Worm (Caenorhabditis elegans) whole organism, mixed stage, embryonic: Measurements from ENCODE around the gene pat-3.

Source experiments
- M03D4.4 ChIP-seq: sonication (generic microtip); optimal IDR thresholded peaks from 2 replicates; lab custom pipeline; 2017; ENCODE audit warnings: mild to moderate bottlenecking, missing genetic modification characterization, missing compliant biosample characterization
- bed-3 ChIP-seq: fragments of 200-800 bp; sonication (Bioruptor generic); optimal IDR thresholded peaks from 3 replicates; lab custom pipeline; 2018; ENCODE audit warnings: mild to moderate bottlenecking, missing genetic modification characterization, moderate library complexity, missing compliant biosample characterization
- blmp-1 ChIP-seq: fragments of 150-350 bp; optimal IDR thresholded peaks from 2 replicates; lab custom pipeline; 2014; ENCODE audit warnings: missing biosample characterization, missing genetic modification characterization
- ceh-39 ChIP-seq: fragments of 150-350 bp; optimal IDR thresholded peaks from 2 replicates; lab custom pipeline; 2014; ENCODE audit warnings: missing biosample characterization, missing genetic modification characterization
- ceh-43 ChIP-seq: fragments of 200-800 bp; sonication (Bioruptor generic); optimal IDR thresholded peaks from 2 replicates; lab custom pipeline; 2018; ENCODE audit warnings: mild to moderate bottlenecking, missing genetic modification characterization, moderate library complexity, missing compliant biosample characterization
- ceh-83 ChIP-seq: fragments of 200-800 bp; sonication (Bioruptor generic); optimal IDR thresholded peaks from 2 replicates; lab custom pipeline; 2018; ENCODE audit warnings: mild to moderate bottlenecking, missing genetic modification characterization, missing compliant biosample characterization
- ces-1 ChIP-seq: fragments of 150-350 bp; optimal IDR thresholded peaks from 2 replicates; lab custom pipeline; 2014; ENCODE audit warnings: missing biosample characterization, missing genetic modification reagents, missing genetic modification characterization
- drap-1 ChIP-seq: fragments of 200-800 bp; sonication (Bioruptor generic); optimal IDR thresholded peaks from 3 replicates; lab custom pipeline; 2018; ENCODE audit warnings: mild to moderate bottlenecking, missing genetic modification characterization, missing compliant biosample characterization
- elt-1 ChIP-seq: sonication (generic microtip); optimal IDR thresholded peaks from 2 replicates; lab custom pipeline; 2017; ENCODE audit warnings: missing genetic modification characterization, mild to moderate bottlenecking, missing compliant biosample characterization, antibody characterized with exemption, moderate library complexity, borderline replicate concordance; ENCODE audit not compliant: insufficient read depth
- elt-3 ChIP-seq: fragments of 150-350 bp; optimal IDR thresholded peaks from 2 replicates; lab custom pipeline; 2014; ENCODE audit warnings: missing biosample characterization, missing genetic modification characterization
- flh-1 ChIP-seq: fragments of 200-800 bp; sonication (Bioruptor generic); optimal IDR thresholded peaks from 2 replicates; lab custom pipeline; 2018; ENCODE audit warnings: mild to moderate bottlenecking, missing genetic modification characterization, moderate library complexity, missing compliant biosample characterization
- ham-2 ChIP-seq: fragments of 200-800 bp; sonication (Bioruptor generic); optimal IDR thresholded peaks from 2 replicates; lab custom pipeline; 2018; ENCODE audit warnings: mild to moderate bottlenecking, missing genetic modification characterization, missing compliant biosample characterization
- hlh-1 ChIP-seq: fragments of 150-350 bp; optimal IDR thresholded peaks from 2 replicates; lab custom pipeline; 2014; ENCODE audit warnings: missing biosample characterization, missing genetic modification reagents, missing genetic modification characterization
- lin-13 ChIP-seq: fragments of 150-350 bp; optimal IDR thresholded peaks from 2 replicates; lab custom pipeline; 2014; ENCODE audit warnings: missing biosample characterization, missing genetic modification characterization
- lsy-2 ChIP-seq: fragments of 150-350 bp; optimal IDR thresholded peaks from 2 replicates; lab custom pipeline; 2014; ENCODE audit warnings: missing biosample characterization, missing genetic modification characterization
- mab-5 ChIP-seq: fragments of 150-350 bp; optimal IDR thresholded peaks from 2 replicates; lab custom pipeline; 2014; ENCODE audit warnings: missing biosample characterization, missing genetic modification characterization
- mls-2 ChIP-seq: sonication (generic microtip); optimal IDR thresholded peaks from 2 replicates; lab custom pipeline; 2016; ENCODE audit warnings: mild to moderate bottlenecking, missing genetic modification characterization, moderate library complexity, missing compliant biosample characterization
- nhr-12 ChIP-seq: fragments of 150-350 bp; optimal IDR thresholded peaks from 2 replicates; lab custom pipeline; 2014; ENCODE audit warnings: missing biosample characterization, missing genetic modification characterization
- nhr-2 ChIP-seq: fragments of 150-350 bp; optimal IDR thresholded peaks from 2 replicates; lab custom pipeline; 2014; ENCODE audit warnings: missing biosample characterization, missing genetic modification characterization
- nhr-237 ChIP-seq: fragments of 150-350 bp; optimal IDR thresholded peaks from 2 replicates; lab custom pipeline; 2014; ENCODE audit warnings: missing biosample characterization, missing genetic modification characterization
- nhr-28 ChIP-seq: fragments of 150-350 bp; optimal IDR thresholded peaks from 2 replicates; lab custom pipeline; 2014; ENCODE audit warnings: missing biosample characterization, missing genetic modification characterization
- nhr-76 ChIP-seq: sonication (generic microtip); optimal IDR thresholded peaks from 2 replicates; lab custom pipeline; 2017; ENCODE audit warnings: missing biosample characterization, missing genetic modification characterization
- pha-4 ChIP-seq: fragments of 150-350 bp; optimal IDR thresholded peaks from 2 replicates; lab custom pipeline; 2018; ENCODE audit warnings: missing biosample characterization, missing genetic modification reagents, missing genetic modification characterization
- sem-2 ChIP-seq: fragments of 200-800 bp; sonication (Bioruptor generic); optimal IDR thresholded peaks from 2 replicates; lab custom pipeline; 2018; ENCODE audit warnings: mild to moderate bottlenecking, missing genetic modification characterization, missing compliant biosample characterization
- snpc-4 ChIP-seq: fragments of 150-350 bp; optimal IDR thresholded peaks from 2 replicates; lab custom pipeline; 2014; ENCODE audit warnings: missing biosample characterization, missing genetic modification characterization
- sptf-1 ChIP-seq: sonication (generic microtip); optimal IDR thresholded peaks from 2 replicates; lab custom pipeline; 2017; ENCODE audit warnings: mild to moderate bottlenecking, missing genetic modification characterization, moderate library complexity, missing compliant biosample characterization
- tbx-8 ChIP-seq: fragments of 200-800 bp; sonication (Bioruptor generic); optimal IDR thresholded peaks from 2 replicates; lab custom pipeline; 2018; ENCODE audit warnings: mild to moderate bottlenecking, missing genetic modification characterization, moderate library complexity, missing compliant biosample characterization
- unc-120 ChIP-seq: sonication (generic microtip); optimal IDR thresholded peaks from 2 replicates; lab custom pipeline; 2017; ENCODE audit warnings: missing genetic modification characterization, missing compliant biosample characterization; ENCODE audit not compliant: poor library complexity, severe bottlenecking
- unc-39 ChIP-seq: fragments of 150-350 bp; optimal IDR thresholded peaks from 2 replicates; lab custom pipeline; 2014; ENCODE audit warnings: missing biosample characterization, missing genetic modification characterization
- unc-62 ChIP-seq: fragments of 150-350 bp; optimal IDR thresholded peaks from 2 replicates; lab custom pipeline; 2014; ENCODE audit warnings: missing biosample characterization, missing genetic modification reagents, missing genetic modification characterization
- zip-8 ChIP-seq: fragments of 150-350 bp; optimal IDR thresholded peaks from 2 replicates; lab custom pipeline; 2014; ENCODE audit warnings: missing biosample characterization, missing genetic modification characterization
- ztf-11 ChIP-seq: fragments of 150-350 bp; optimal IDR thresholded peaks from 2 replicates; lab custom pipeline; 2014; ENCODE audit warnings: missing biosample characterization, missing genetic modification characterization

Gene pat-3

DNA sequence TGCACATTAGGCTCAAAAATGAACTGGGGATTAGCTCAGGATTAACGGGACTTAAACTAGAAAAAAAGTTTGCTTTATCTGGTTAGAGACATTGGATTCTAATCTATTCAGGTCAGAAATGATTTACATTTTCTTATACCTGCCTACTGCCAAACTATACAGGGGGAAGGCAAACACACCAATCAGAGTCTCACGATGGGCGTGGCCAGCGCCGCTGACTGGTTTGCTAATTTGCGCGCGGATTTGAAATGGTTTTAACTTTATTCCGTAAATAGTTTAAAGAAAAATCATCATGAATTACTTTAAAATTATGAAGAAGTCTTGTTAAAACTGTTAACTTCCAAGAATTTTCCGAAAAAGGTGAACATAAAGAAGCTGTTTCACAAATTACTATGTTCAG, 15.6 kb downstream of the pat-3 start:
- TF ChIP-seq nhr-28 (tag; lab: Kevin White, UChicago) (no peak), mls-2 (tag; lab: Kevin White, UChicago) (no peak), ces-1 (GFP tag; lab: Kevin White, UChicago) (no peak), M03D4.4 (tag; lab: Kevin White, UChicago) (no peak), drap-1 (GFP tag; lab: Kevin White, UChicago) (no peak), lsy-2 (tag; lab: Kevin White, UChicago) (no peak), lin-13 (tag; lab: Kevin White, UChicago) (no peak), bed-3 (GFP tag; lab: Kevin White, UChicago) (no peak), ceh-43 (no peak), tbx-8 (GFP tag; lab: Kevin White, UChicago) (no peak), blmp-1 (tag; lab: Kevin White, UChicago) (no peak), ceh-39 (tag; lab: Kevin White, UChicago) (no peak), sem-2 (GFP tag; lab: Kevin White, UChicago) (no peak), nhr-2 (no peak)

DNA sequence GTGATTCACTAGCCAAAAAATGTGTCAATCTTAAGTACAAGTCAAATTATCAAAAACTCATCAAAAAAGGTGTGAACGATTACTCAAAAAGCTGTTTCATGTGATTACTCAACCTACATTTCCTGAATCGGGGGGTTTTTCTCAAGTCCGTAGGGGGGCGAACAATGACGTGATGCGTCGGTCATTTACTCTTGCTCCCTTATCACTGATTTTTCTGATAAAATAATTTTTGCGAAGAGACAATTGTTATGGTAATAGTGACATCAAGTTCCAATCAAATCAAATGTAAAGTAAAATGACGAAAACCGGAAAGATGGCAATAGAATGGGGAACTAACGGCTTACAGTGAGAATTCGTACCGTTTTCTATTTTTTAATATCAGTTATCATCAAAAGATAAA, 20.0 kb downstream of the pat-3 start:
- no peak for TF ChIP-seq sem-2 (GFP tag; lab: Kevin White, UChicago)
- TF ChIP-seq mls-2 (tag; lab: Kevin White, UChicago) = no peak
- TF ChIP-seq nhr-2 = no peak
- TF ChIP-seq blmp-1 (tag; lab: Kevin White, UChicago) = no peak
- no peak for TF ChIP-seq mab-5 (tag; lab: Kevin White, UChicago)
- no peak for TF ChIP-seq flh-1 (GFP tag; lab: Kevin White, UChicago)
- TF ChIP-seq ces-1 (GFP tag; lab: Kevin White, UChicago) = no peak
- TF ChIP-seq snpc-4 = no peak
- TF ChIP-seq bed-3 (GFP tag; lab: Kevin White, UChicago) = no peak
- no peak for TF ChIP-seq nhr-28 (tag; lab: Kevin White, UChicago)
- no peak for TF ChIP-seq pha-4 (tag; lab: Kevin White, UChicago)
- TF ChIP-seq nhr-76 (tag; lab: Kevin White, UChicago) = no peak
- TF ChIP-seq ztf-11 (tag; lab: Kevin White, UChicago) = no peak
- no peak for TF ChIP-seq hlh-1 (tag; lab: Kevin White, UChicago)
- no peak for TF ChIP-seq nhr-237 (tag; lab: Kevin White, UChicago)
- TF ChIP-seq unc-62 (GFP tag; lab: Kevin White, UChicago) = no peak
- no peak for TF ChIP-seq ceh-43
- TF ChIP-seq tbx-8 (GFP tag; lab: Kevin White, UChicago) = no peak
- no peak for TF ChIP-seq zip-8 (tag; lab: Kevin White, UChicago)

DNA sequence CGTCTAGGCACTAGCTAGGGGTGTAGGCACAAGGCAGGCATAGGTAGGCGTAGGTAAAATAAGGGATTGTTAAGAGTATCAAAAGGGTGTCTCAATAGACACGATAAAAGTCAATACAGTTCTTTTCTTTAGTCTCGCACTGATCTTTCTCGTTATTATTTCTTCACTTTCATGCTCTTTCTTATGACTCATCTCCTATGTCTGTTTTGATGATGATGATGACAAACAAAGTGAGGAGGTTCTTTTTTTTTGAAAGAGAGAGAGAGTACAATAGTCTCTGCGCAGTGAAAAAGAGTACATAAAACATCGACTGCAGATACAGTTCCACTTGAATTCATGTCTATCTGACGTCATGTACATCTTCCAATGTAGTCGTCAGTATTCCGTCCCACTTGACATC, 24.1 kb downstream of the pat-3 start:
- TF ChIP-seq sem-2 (GFP tag; lab: Kevin White, UChicago) (no peak), hlh-1 (tag; lab: Kevin White, UChicago) (no peak), elt-3 (no peak), mls-2 (tag; lab: Kevin White, UChicago) (no peak), nhr-12 (tag; lab: Kevin White, UChicago) (no peak), elt-1 (tag; lab: Kevin White, UChicago) (no peak), ceh-43 (no peak)

- TF ChIP-seq nhr-28 (tag; lab: Kevin White, UChicago) (no peak), unc-62 (GFP tag; lab: Kevin White, UChicago) (no peak)
Measured at ce11 chrIII:3887586-3887985, 26.4 kb downstream of the pat-3 start.

- no peak for TF ChIP-seq zip-8 (tag; lab: Kevin White, UChicago)
- no peak for TF ChIP-seq lin-13 (tag; lab: Kevin White, UChicago)
- no peak for TF ChIP-seq sptf-1 (tag; lab: Kevin White, UChicago)
- no peak for TF ChIP-seq ceh-43
- no peak for TF ChIP-seq drap-1 (GFP tag; lab: Kevin White, UChicago)
- no peak for TF ChIP-seq sem-2 (GFP tag; lab: Kevin White, UChicago)
- no peak for TF ChIP-seq hlh-1 (tag; lab: Kevin White, UChicago)
- TF ChIP-seq unc-39 (tag; lab: Kevin White, UChicago) = no peak
- no peak for TF ChIP-seq bed-3 (GFP tag; lab: Kevin White, UChicago)
- no peak for TF ChIP-seq mab-5 (tag; lab: Kevin White, UChicago)
- no peak for TF ChIP-seq snpc-4
- TF ChIP-seq M03D4.4 (tag; lab: Kevin White, UChicago) = no peak
- no peak for TF ChIP-seq mls-2 (tag; lab: Kevin White, UChicago)
- no peak for TF ChIP-seq lsy-2 (tag; lab: Kevin White, UChicago)
- TF ChIP-seq nhr-237 (tag; lab: Kevin White, UChicago) = no peak
- no peak for TF ChIP-seq ceh-83 (GFP tag; lab: Kevin White, UChicago)
- no peak for TF ChIP-seq unc-120 (tag; lab: Kevin White, UChicago)
- no peak for TF ChIP-seq ham-2 (GFP tag; lab: Kevin White, UChicago)
- no peak for TF ChIP-seq nhr-2
Measured at ce11 chrIII:3883146-3883545, 30.8 kb downstream of the pat-3 start.
